Fruit fly (Drosophila melanogaster): Measurements from ENCODE around the gene CG10026.

Gene CG10026

DNA sequence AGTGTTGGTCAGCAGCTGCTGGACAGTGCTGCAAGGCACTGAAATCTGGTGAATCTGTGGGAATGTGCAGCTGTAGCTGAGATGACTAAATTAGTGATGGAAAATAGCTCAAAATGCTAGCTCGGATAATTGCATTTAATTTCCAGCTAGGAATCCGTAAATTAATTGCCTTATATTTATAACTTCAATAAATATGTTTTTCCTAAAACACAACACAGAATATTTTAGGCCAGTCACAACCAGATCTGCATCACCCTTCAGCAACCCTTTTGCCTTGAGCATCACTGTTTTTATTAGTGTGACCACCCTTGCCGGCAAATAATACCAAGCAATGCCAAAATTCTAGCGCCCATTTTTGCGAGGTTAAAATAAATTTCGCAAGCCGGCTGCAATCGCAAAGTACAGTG is 9.3 kb upstream of the CG10026 start, which contains the start of gene Hs2st (continued):
- TF ChIP-seq CG6854 (GFP tag; optimal IDR thresholded peaks at IDR 0.05), result peak; percentile 58
- peak; percentile 87 for TF ChIP-seq CG7357 (GFP tag; IDR thresholded peaks at IDR 0.05)
- TF ChIP-seq Mes4 (GFP tag; optimal IDR thresholded peaks at IDR 0.05), result peak; percentile 83
- TF ChIP-seq CG16779 (GFP tag; IDR thresholded peaks at IDR 0.05), result peak; percentile 83
- TF ChIP-seq CG15479 (GFP tag; optimal IDR thresholded peaks at IDR 0.05), result peak; percentile 93
- TF ChIP-seq Neu2 (GFP tag; optimal IDR thresholded peaks at IDR 0.05; ENCODE audit: borderline replicate concordance), result peak; percentile 72
- TF ChIP-seq nom (GFP tag; optimal IDR thresholded peaks at IDR 0.05), result peak; percentile 80
- TF ChIP-seq HHEX (GFP tag; optimal IDR thresholded peaks at IDR 0.05), result peak; percentile 84
- TF ChIP-seq CG11696 (GFP tag; IDR thresholded peaks at IDR 0.05), result peak; percentile 55
- TF ChIP-seq bab2 (GFP tag; optimal IDR thresholded peaks at IDR 0.05), result peak; percentile 96
- TF ChIP-seq CG2199 (GFP tag; IDR thresholded peaks at IDR 0.05), result peak; percentile 79; the same call in 1 of the 3 replicates
- TF ChIP-seq Optix (GFP tag; IDR thresholded peaks at IDR 0.05), result peak; percentile 90
- peak; percentile 74 for TF ChIP-seq jing (GFP tag; optimal IDR thresholded peaks at IDR 0.05)
- peak; percentile 82 for TF ChIP-seq gfzf (GFP tag; optimal IDR thresholded peaks at IDR 0.05)
- peak; percentile 89 for TF ChIP-seq unpg (GFP tag; optimal IDR thresholded peaks at IDR 0.05)
- peak; percentile 84 for TF ChIP-seq CG11398 (GFP tag; optimal IDR thresholded peaks at IDR 0.05)
- TF ChIP-seq Bteb2 (GFP tag; optimal IDR thresholded peaks at IDR 0.05), result peak; percentile 95
- TF ChIP-seq Ravus (GFP tag; IDR thresholded peaks at IDR 0.05), result peak; percentile 79
- peak; percentile 90 for TF ChIP-seq CG5245 (GFP tag; optimal IDR thresholded peaks at IDR 0.05)
- TF ChIP-seq bowl (GFP tag; IDR thresholded peaks at IDR 0.05), result peak; percentile 48; the same call in 1 of the 2 replicates
- TF ChIP-seq Doc3 (GFP tag; IDR thresholded peaks at IDR 0.05; ENCODE audit: partially characterized antibody), result no peak
- TF ChIP-seq nerfin-2 (GFP tag; IDR thresholded peaks at IDR 0.05; ENCODE audit: partially characterized antibody), result no peak
- TF ChIP-seq kay (GFP tag; optimal IDR thresholded peaks at IDR 0.05), result peak; percentile 91
- peak; percentile 44; the same call in 1 of the 2 replicates for TF ChIP-seq Dref (GFP tag; IDR thresholded peaks at IDR 0.05)
- peak; percentile 85 for TF ChIP-seq CG17359 (tag; optimal IDR thresholded peaks at IDR 0.05)
- peak; percentile 95 for TF ChIP-seq ems (GFP tag; optimal IDR thresholded peaks at IDR 0.05)
- TF ChIP-seq CG31224 (GFP tag; IDR thresholded peaks at IDR 0.05), result peak; percentile 90
- no peak for TF ChIP-seq abd-A (tag; optimal IDR thresholded peaks at IDR 0.05)
- peak; percentile 15 for TF ChIP-seq CG14965 (GFP tag; optimal IDR thresholded peaks at IDR 0.05; ENCODE audit: borderline replicate concordance)
- TF ChIP-seq E2f2 (GFP tag; IDR thresholded peaks at IDR 0.05), result peak; percentile 79
- TF ChIP-seq CG31441 (GFP tag; IDR thresholded peaks at IDR 0.05), result no peak; the same call in 1 of the 2 replicates
- TF ChIP-seq gt (GFP tag; IDR thresholded peaks at IDR 0.05), result peak; percentile 83
- no peak for TF ChIP-seq sc (optimal IDR thresholded peaks at IDR 0.05)
- TF ChIP-seq sc (GFP tag; optimal IDR thresholded peaks at IDR 0.05), result peak; percentile 81
- peak in 1 of 3 experiments; percentile 88 for TF ChIP-seq lola (GFP tag; optimal IDR thresholded peaks at IDR 0.05)
- peak; percentile 87 for TF ChIP-seq pzg (GFP tag; optimal IDR thresholded peaks at IDR 0.05)
- peak; percentile 45; the same call in 1 of the 2 replicates for TF ChIP-seq toy (GFP tag; IDR thresholded peaks at IDR 0.05)
- TF ChIP-seq CG13296 (GFP tag; optimal IDR thresholded peaks at IDR 0.05), result peak; percentile 84
- TF ChIP-seq org-1 (GFP tag; optimal IDR thresholded peaks at IDR 0.05), result peak; percentile 79
- TF ChIP-seq cato (GFP tag; optimal IDR thresholded peaks at IDR 0.05; ENCODE audit: borderline replicate concordance), result peak; percentile 94
- TF ChIP-seq CG10274 (GFP tag; optimal IDR thresholded peaks at IDR 0.05), result peak; percentile 66
- TF ChIP-seq CG17361 (GFP tag; IDR thresholded peaks at IDR 0.05), result peak; percentile 95
- TF ChIP-seq sisA (GFP tag; IDR thresholded peaks at IDR 0.05), result peak; percentile 96
- TF ChIP-seq disco-r (GFP tag; optimal IDR thresholded peaks at IDR 0.05), result peak; percentile 87
- TF ChIP-seq esg (GFP tag; conservative IDR thresholded peaks at IDR 0.05), result peak; percentile 94
- TF ChIP-seq HLHmδ (GFP tag; optimal IDR thresholded peaks at IDR 0.05), result no peak
- TF ChIP-seq CG12299 (tag; optimal IDR thresholded peaks at IDR 0.05), result peak; percentile 81
- peak; percentile 90 for TF ChIP-seq CG3281 (GFP tag; optimal IDR thresholded peaks at IDR 0.05)
- TF ChIP-seq Vsx1 (GFP tag; optimal IDR thresholded peaks at IDR 0.05), result no peak
- no peak for TF ChIP-seq yki (optimal IDR thresholded peaks at IDR 0.05)
- peak; percentile 90 for TF ChIP-seq CG13894 (tag; optimal IDR thresholded peaks at IDR 0.05)
